Worm (Caenorhabditis elegans): ENCODE measurements around the gene Y56A3A.30.

- TF ChIP-seq med-1 (GFP tag; optimal IDR thresholded peaks at IDR 0.05; ENCODE audit: insufficient read depth) (no peak), flt-1 (GFP tag; IDR thresholded peaks at IDR 0.05) (no peak), T22C8.4 (GFP tag; IDR thresholded peaks at IDR 0.05) (no peak), klf-2 (GFP tag; conservative IDR thresholded peaks at IDR 0.05) (no peak), ztf-29 (GFP tag; IDR thresholded peaks at IDR 0.05) (no peak), ztf-23 (GFP tag; IDR thresholded peaks at IDR 0.05) (no peak), tab-1 (GFP tag; IDR thresholded peaks at IDR 0.05) (no peak), cog-1 (tag; optimal IDR thresholded peaks at IDR 0.05) (no peak), ref-1 (GFP tag; conservative IDR thresholded peaks at IDR 0.05) (no peak)
Measured at ce11 chrIII:12020074-12020602, 41.3 kb upstream of the Y56A3A.30 start, which contains the start of gene brp-1.

Data from whole organism, midembryonic.